Fruit fly (Drosophila melanogaster): ENCODE measurements around the gene Hand.

dm6 chr2L:10299810-10300147 is 4.6 kb upstream of the Hand start, which contains the start of gene CYLD:
- no peak for TF ChIP-seq EcR (GFP tag; optimal IDR thresholded peaks at IDR 0.05)
- TF ChIP-seq fd96Ca (GFP tag; IDR thresholded peaks at IDR 0.05) = no peak
- no peak for TF ChIP-seq CG4496 (GFP tag; IDR thresholded peaks at IDR 0.05)
- peak; percentile 58 for TF ChIP-seq CG9948 (tag; optimal IDR thresholded peaks at IDR 0.05)
- TF ChIP-seq CG12605 (GFP tag; IDR thresholded peaks at IDR 0.05) = no peak
- TF ChIP-seq CG34367 (tag; optimal IDR thresholded peaks at IDR 0.05) = peak; percentile 43
- TF ChIP-seq Snoo (tag; optimal IDR thresholded peaks at IDR 0.05) = peak; percentile 38
- TF ChIP-seq CG10348 (GFP tag; IDR thresholded peaks at IDR 0.05) = no peak
- no peak for TF ChIP-seq rn (GFP tag; IDR thresholded peaks at IDR 0.05)

Data from whole organism, pupa.